Worm (Caenorhabditis elegans) whole organism, midembryonic: ENCODE measurements around the gene irld-7.

Experiments
- T22C8.4 ChIP-seq: fragments of 200-800 bp; sonication (Bioruptor generic); IDR thresholded peaks from 2 replicates; pipeline ENCODE4 v1.3.6; 2022; ENCODE audit warnings: missing genetic modification characterization, missing compliant biosample characterization
- cog-1 ChIP-seq: sonication (generic microtip); optimal IDR thresholded peaks from 2 replicates; lab custom pipeline; 2016; ENCODE audit warnings: missing genetic modification characterization, missing compliant biosample characterization
- flt-1 ChIP-seq: fragments of 200-800 bp; sonication (Bioruptor generic); IDR thresholded peaks from 2 replicates; pipeline ENCODE4 v1.3.6; 2022; ENCODE audit warnings: missing genetic modification characterization, missing compliant biosample characterization
- klf-2 ChIP-seq: fragments of 200-800 bp; sonication (Bioruptor generic); conservative IDR thresholded peaks from 2 replicates; pipeline ENCODE4 v1.3.6; 2022; ENCODE audit warnings: missing genetic modification reagents, missing genetic modification characterization, missing compliant biosample characterization
- med-1 ChIP-seq: sonication (generic microtip); optimal IDR thresholded peaks from 2 replicates; lab custom pipeline; 2017; ENCODE audit warnings: missing genetic modification characterization, mild to moderate bottlenecking, missing compliant biosample characterization, antibody characterized with exemption, missing genetic modification reagents; ENCODE audit not compliant: insufficient read depth
- ref-1 ChIP-seq: fragments of 200-800 bp; sonication (Bioruptor generic); conservative IDR thresholded peaks from 2 replicates; pipeline ENCODE4 v1.3.6; 2022; ENCODE audit warnings: missing genetic modification reagents, missing genetic modification characterization, missing compliant biosample characterization
- tab-1 ChIP-seq: fragments of 200-800 bp; sonication (Bioruptor generic); IDR thresholded peaks from 2 replicates; pipeline ENCODE4 v1.3.6; 2022; ENCODE audit warnings: missing genetic modification characterization, missing compliant biosample characterization
- ztf-23 ChIP-seq: fragments of 200-800 bp; sonication (Bioruptor generic); IDR thresholded peaks from 2 replicates; pipeline ENCODE4 v1.3.6; 2022; ENCODE audit warnings: missing genetic modification reagents, missing genetic modification characterization, missing compliant biosample characterization
- ztf-29 ChIP-seq: fragments of 200-800 bp; sonication (Bioruptor generic); IDR thresholded peaks from 2 replicates; pipeline ENCODE4 v1.3.6; 2022; ENCODE audit warnings: missing genetic modification reagents, missing genetic modification characterization, missing compliant biosample characterization

DNA sequence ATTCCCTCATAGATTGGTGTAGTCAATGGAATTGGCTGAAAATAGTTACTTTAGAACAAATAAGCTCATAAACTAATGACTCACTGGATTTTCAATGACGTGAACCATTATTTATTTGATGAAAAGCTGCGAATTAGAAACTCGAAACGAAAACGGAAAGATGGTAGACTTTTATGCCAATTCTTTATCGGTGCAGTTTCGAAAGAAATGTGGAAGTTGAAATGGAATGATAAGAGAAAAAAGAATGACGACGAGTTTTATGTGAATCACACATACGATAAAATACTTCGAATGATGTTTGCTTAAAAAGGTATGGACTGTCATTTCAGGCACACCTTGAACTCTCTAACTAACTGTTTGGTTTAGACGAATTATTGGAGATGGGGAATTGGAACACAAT lies at the start of gene irld-7, which contains the start of gene lec-11:
- TF ChIP-seq med-1: no peak
- no peak for TF ChIP-seq klf-2 (GFP tag; lab: Robert Waterston, UW)
- TF ChIP-seq flt-1 (GFP tag; lab: Robert Waterston, UW): no peak
- no peak for TF ChIP-seq ztf-23
- no peak for TF ChIP-seq T22C8.4 (GFP tag; lab: Robert Waterston, UW)
- no peak for TF ChIP-seq ref-1 (GFP tag; lab: Robert Waterston, UW)
- no peak for TF ChIP-seq tab-1 (GFP tag; lab: Robert Waterston, UW)
- TF ChIP-seq cog-1 (tag; lab: Kevin White, UChicago): no peak
- no peak for TF ChIP-seq ztf-29 (GFP tag; lab: Robert Waterston, UW)
